Worm (Caenorhabditis elegans) whole organism, late embryonic: ENCODE results near the gene grl-22.
A peak's percentile ranks its signal among the peaks of the same experiment; 100 is the strongest.

Experiments
- F13H6.1 ChIP-seq: sonication (generic microtip); optimal IDR thresholded peaks from 2 replicates; lab custom pipeline; 2016; ENCODE audit warnings: missing genetic modification characterization, missing compliant biosample characterization
- K09A11.1 ChIP-seq: sonication (generic microtip); optimal IDR thresholded peaks from 2 replicates; lab custom pipeline; 2017; ENCODE audit warnings: antibody characterized with exemption, mild to moderate bottlenecking, missing genetic modification characterization, missing compliant biosample characterization; ENCODE audit not compliant: insufficient read depth
- ahr-1 ChIP-seq: sonication (generic microtip); optimal IDR thresholded peaks from 2 replicates; lab custom pipeline; 2016; ENCODE audit warnings: missing genetic modification characterization, missing compliant biosample characterization
- ceh-14 ChIP-seq: sonication (generic microtip); optimal IDR thresholded peaks from 2 replicates; lab custom pipeline; 2016; ENCODE audit warnings: missing genotype, missing genetic modification characterization, missing compliant biosample characterization
- ceh-2 ChIP-seq: sonication (generic microtip); optimal IDR thresholded peaks from 2 replicates; lab custom pipeline; 2016; ENCODE audit warnings: missing genotype, missing genetic modification characterization, missing compliant biosample characterization
- ceh-22 ChIP-seq: sonication (generic microtip); optimal IDR thresholded peaks from 2 replicates; lab custom pipeline; 2017; ENCODE audit warnings: missing biosample characterization, missing genetic modification characterization
- ceh-24 ChIP-seq: sonication (generic microtip); optimal IDR thresholded peaks from 2 replicates; lab custom pipeline; 2016; ENCODE audit warnings: mild to moderate bottlenecking, missing genetic modification characterization, missing compliant biosample characterization
- ceh-30 ChIP-seq: fragments of 150-350 bp; optimal IDR thresholded peaks from 2 replicates; lab custom pipeline; 2014; ENCODE audit warnings: missing biosample characterization, missing genetic modification characterization
- ceh-34 ChIP-seq: sonication (generic microtip); optimal IDR thresholded peaks from 2 replicates; lab custom pipeline; 2016; ENCODE audit warnings: mild to moderate bottlenecking, missing genetic modification characterization, missing compliant biosample characterization
- ceh-45 ChIP-seq: fragments of 200-800 bp; sonication (Bioruptor generic); IDR thresholded peaks from 2 replicates; pipeline ENCODE4 v1.3.6; 2022; ENCODE audit warnings: missing genetic modification reagents, missing genetic modification characterization, missing compliant biosample characterization
- ceh-48 ChIP-seq: sonication (generic microtip); optimal IDR thresholded peaks from 2 replicates; lab custom pipeline; 2016; ENCODE audit warnings: missing genetic modification characterization, inconsistent platforms, missing compliant biosample characterization
- ceh-6 ChIP-seq: fragments of 200-800 bp; sonication (Bioruptor generic); optimal IDR thresholded peaks from 2 replicates; lab custom pipeline; 2018; ENCODE audit warnings: mild to moderate bottlenecking, missing genetic modification characterization, missing compliant biosample characterization
- elt-2 ChIP-seq: sonication (generic microtip); optimal IDR thresholded peaks from 2 replicates; lab custom pipeline; 2016; ENCODE audit warnings: missing genetic modification reagents, missing genetic modification characterization, missing compliant biosample characterization
- ets-4 ChIP-seq: sonication (generic microtip); optimal IDR thresholded peaks from 2 replicates; lab custom pipeline; 2016; ENCODE audit warnings: missing genetic modification characterization, missing compliant biosample characterization
- fkh-10 ChIP-seq: fragments of 150-350 bp; optimal IDR thresholded peaks from 2 replicates; lab custom pipeline; 2014; ENCODE audit warnings: missing biosample characterization, missing genetic modification reagents, missing genetic modification characterization
- fkh-6 ChIP-seq: sonication (generic microtip); optimal IDR thresholded peaks from 2 replicates; lab custom pipeline; 2016; ENCODE audit warnings: missing genetic modification characterization, missing compliant biosample characterization
- hlh-13 ChIP-seq: fragments of 200-800 bp; sonication (Bioruptor generic); optimal IDR thresholded peaks from 2 replicates; lab custom pipeline; 2018; ENCODE audit warnings: mild to moderate bottlenecking, missing genetic modification characterization, missing compliant biosample characterization
- hlh-30 ChIP-seq: sonication (generic microtip); optimal IDR thresholded peaks from 2 replicates; lab custom pipeline; 2017; ENCODE audit warnings: antibody characterized with exemption, missing genetic modification characterization, missing compliant biosample characterization; ENCODE audit not compliant: insufficient read depth
- madf-2 ChIP-seq: sonication (generic microtip); optimal IDR thresholded peaks from 2 replicates; lab custom pipeline; 2017; ENCODE audit warnings: missing genetic modification characterization, missing compliant biosample characterization
- mec-3 ChIP-seq: sonication (generic microtip); optimal IDR thresholded peaks from 2 replicates; lab custom pipeline; 2016; ENCODE audit warnings: borderline replicate concordance, missing genetic modification characterization, missing compliant biosample characterization
- nfya-1 ChIP-seq: sonication (generic microtip); optimal IDR thresholded peaks from 2 replicates; lab custom pipeline; 2017; ENCODE audit warnings: missing genetic modification characterization, mild to moderate bottlenecking, missing compliant biosample characterization, antibody characterized with exemption, moderate library complexity
- nhr-11 ChIP-seq: fragments of 150-350 bp; optimal IDR thresholded peaks from 2 replicates; lab custom pipeline; 2014; ENCODE audit warnings: missing biosample characterization, missing genetic modification characterization
- npax-4 ChIP-seq: sonication (generic microtip); optimal IDR thresholded peaks from 2 replicates; lab custom pipeline; 2016; ENCODE audit warnings: missing genetic modification characterization, missing compliant biosample characterization
- pha-4 ChIP-seq: fragments of 150-350 bp; optimal IDR thresholded peaks from 2 replicates; lab custom pipeline; 2018; ENCODE audit warnings: missing biosample characterization, missing genetic modification reagents, missing genetic modification characterization
- pqm-1 ChIP-seq: sonication (generic microtip); optimal IDR thresholded peaks from 2 replicates; lab custom pipeline; 2016; ENCODE audit warnings: missing genetic modification characterization, missing compliant biosample characterization
- ref-2 ChIP-seq: sonication (generic microtip); optimal IDR thresholded peaks from 2 replicates; lab custom pipeline; 2016; ENCODE audit warnings: missing genetic modification characterization, missing compliant biosample characterization
- sdc-2 ChIP-seq: sonication (generic microtip); optimal IDR thresholded peaks from 2 replicates; lab custom pipeline; 2016; ENCODE audit warnings: missing genotype, missing genetic modification characterization, missing compliant biosample characterization
- syd-9 ChIP-seq: sonication (generic microtip); optimal IDR thresholded peaks from 2 replicates; lab custom pipeline; 2016; ENCODE audit warnings: mild to moderate bottlenecking, missing genetic modification characterization, moderate library complexity, missing compliant biosample characterization
- tbx-2 ChIP-seq: sonication (generic microtip); optimal IDR thresholded peaks from 2 replicates; lab custom pipeline; 2016; ENCODE audit warnings: missing genetic modification characterization, missing compliant biosample characterization
- tbx-7 ChIP-seq: sonication (generic microtip); optimal IDR thresholded peaks from 2 replicates; lab custom pipeline; 2016; ENCODE audit warnings: missing genotype, missing genetic modification characterization, missing compliant biosample characterization
- unc-42 ChIP-seq: sonication (generic microtip); optimal IDR thresholded peaks from 2 replicates; lab custom pipeline; 2016; ENCODE audit warnings: missing genotype, missing genetic modification characterization, missing compliant biosample characterization
- unc-55 ChIP-seq: sonication (generic microtip); optimal IDR thresholded peaks from 2 replicates; lab custom pipeline; 2017; ENCODE audit warnings: missing biosample characterization, missing genetic modification reagents, missing genetic modification characterization
- unc-86 ChIP-seq: sonication (generic microtip); optimal IDR thresholded peaks from 2 replicates; lab custom pipeline; 2016; ENCODE audit warnings: missing genetic modification characterization, missing compliant biosample characterization

The grl-22 gene

ce11 chrIII:5417921-5418320 lies 4.1 kb upstream of the grl-22 start:
- TF ChIP-seq ahr-1 (no peak), syd-9 (tag; lab: Kevin White, UChicago) (no peak), ref-2 (tag; lab: Kevin White, UChicago) (no peak), ceh-45 (GFP tag; lab: Robert Waterston, UW) (no peak), nhr-11 (tag; lab: Kevin White, UChicago) (no peak), madf-2 (no peak)
- TF ChIP-seq, all 69 proteins: peak for 0

DNA sequence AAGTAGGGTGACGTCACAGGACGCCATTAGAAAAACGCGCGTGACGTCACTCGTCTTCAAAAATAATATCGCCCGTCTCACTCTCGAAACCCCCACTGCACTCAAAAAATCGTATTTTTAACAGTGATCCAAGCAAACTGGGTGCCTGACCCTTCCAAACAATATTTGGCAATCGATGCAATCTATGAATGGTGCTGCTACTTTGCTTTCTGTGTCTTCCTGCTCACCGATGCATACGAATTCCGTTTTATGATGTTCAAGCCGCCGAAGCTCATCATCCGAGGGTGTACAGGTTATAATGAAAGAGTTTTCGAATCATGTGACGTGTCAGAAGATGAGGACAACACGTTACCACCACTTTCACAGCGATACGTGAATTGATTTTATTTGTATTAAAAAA lies 6.2 kb downstream of the grl-22 start, which contains the start of gene W03A5.1:
TSS of gene W03A5.1 (plus strand) at position 301 of the 400 bp plus-strand sequence.
- TF ChIP-seq unc-55 (GFP tag; lab: Kevin White, UChicago), result no peak
- no peak for TF ChIP-seq pqm-1 (tag; lab: Kevin White, UChicago)
- no peak for TF ChIP-seq npax-4 (tag; lab: Kevin White, UChicago)
- no peak for TF ChIP-seq unc-42 (tag; lab: Kevin White, UChicago)

- TF ChIP-seq unc-86 (no peak), fkh-6 (tag; lab: Kevin White, UChicago) (no peak), elt-2 (tag; lab: Kevin White, UChicago) (no peak), ceh-2 (no peak), nfya-1 (tag; lab: Kevin White, UChicago) (no peak), fkh-10 (GFP tag; lab: Kevin White, UChicago) (no peak), sdc-2 (no peak), hlh-30 (no peak), npax-4 (tag; lab: Kevin White, UChicago) (no peak), K09A11.1 (no peak), pqm-1 (tag; lab: Kevin White, UChicago) (no peak), ceh-30 (tag; lab: Kevin White, UChicago) (no peak), mec-3 (tag; lab: Kevin White, UChicago) (no peak), pha-4 (tag; lab: Kevin White, UChicago) (no peak)
These were observed 6.8 kb downstream of the grl-22 start for ce11 chrIII:5407060-5407459.

- TF ChIP-seq tbx-7 (tag; lab: Kevin White, UChicago) (no peak), ceh-24 (tag; lab: Kevin White, UChicago) (no peak), tbx-2 (tag; lab: Kevin White, UChicago) (no peak), hlh-30 (no peak), pha-4 (tag; lab: Kevin White, UChicago) (no peak), ceh-34 (no peak), ahr-1 (no peak), ceh-14 (tag; lab: Kevin White, UChicago) (no peak), nhr-11 (tag; lab: Kevin White, UChicago) (no peak), ceh-48 (tag; lab: Kevin White, UChicago) (no peak), unc-55 (GFP tag; lab: Kevin White, UChicago) (no peak), ets-4 (tag; lab: Kevin White, UChicago) (no peak), F13H6.1 (no peak), madf-2 (no peak)
These were observed 7.5 kb downstream of the grl-22 start for ce11 chrIII:5406314-5406713.

DNA sequence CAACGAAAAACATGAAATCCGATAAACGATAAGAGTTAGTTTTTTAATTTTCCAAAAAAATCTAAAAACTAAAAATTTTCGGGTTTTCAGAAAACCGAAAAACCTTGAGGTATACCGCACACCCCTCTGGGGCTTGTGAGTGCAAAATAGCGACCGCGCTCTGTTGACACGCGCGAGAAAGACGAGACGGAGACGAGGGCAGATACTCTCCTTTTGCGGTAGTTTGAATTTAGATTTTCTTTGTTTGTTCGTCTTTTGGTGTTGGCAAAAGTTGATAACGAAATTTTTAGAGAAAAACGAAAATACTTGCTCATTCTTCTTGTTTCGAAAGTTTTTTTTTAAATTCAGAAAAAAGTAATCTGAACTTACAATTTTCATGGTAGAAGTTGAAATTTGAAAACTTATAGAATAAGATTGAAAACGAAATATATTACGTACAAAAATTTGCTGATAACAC lies 8.2 kb downstream of the grl-22 start, which contains the start of the genes W03A5.2 and Y32H12A.8:
TSS of gene W03A5.2 (plus strand) at position 407 of the 457 bp plus-strand sequence.
TSS of gene Y32H12A.8 (minus strand) at position 410 of the 457 bp plus-strand sequence.
- TF ChIP-seq nhr-11 (tag; lab: Kevin White, UChicago) (no peak), pha-4 (tag; lab: Kevin White, UChicago) (no peak), ceh-6 (GFP tag; lab: Kevin White, UChicago) (no peak), nfya-1 (tag; lab: Kevin White, UChicago) (peak; percentile 41), ceh-22 (tag; lab: Kevin White, UChicago) (no peak), hlh-13 (GFP tag; lab: Kevin White, UChicago) (no peak)
